Worm (Caenorhabditis elegans) whole organism, L1 larva: Measurements from ENCODE around the gene Y48C3A.5.

Experiments used
- C04F5.9 ChIP-seq: sonication (generic microtip); optimal IDR thresholded peaks from 2 replicates; lab custom pipeline; 2016; ENCODE audit warnings: missing genetic modification characterization, missing compliant biosample characterization
- ceh-8 ChIP-seq: fragments of 200-800 bp; sonication (Bioruptor generic); optimal IDR thresholded peaks from 2 replicates; lab custom pipeline; 2018; ENCODE audit warnings: mild to moderate bottlenecking, missing genetic modification characterization, moderate library complexity, missing compliant biosample characterization
- fos-1 ChIP-seq: fragments of 150-350 bp; optimal IDR thresholded peaks from 2 replicates; lab custom pipeline; 2014; ENCODE audit warnings: missing biosample characterization, missing genetic modification characterization
- nhr-237 ChIP-seq: fragments of 150-350 bp; optimal IDR thresholded peaks from 2 replicates; lab custom pipeline; 2014; ENCODE audit warnings: missing biosample characterization, missing genetic modification characterization
- nhr-28 ChIP-seq: fragments of 150-350 bp; optimal IDR thresholded peaks from 2 replicates; lab custom pipeline; 2014; ENCODE audit warnings: missing biosample characterization, missing genetic modification characterization
- sox-4 ChIP-seq: sonication (generic microtip); optimal IDR thresholded peaks from 2 replicates; lab custom pipeline; 2016; ENCODE audit warnings: missing genetic modification characterization, missing compliant biosample characterization
- zag-1 ChIP-seq: fragments of 150-350 bp; optimal IDR thresholded peaks from 2 replicates; lab custom pipeline; 2014; ENCODE audit warnings: missing biosample characterization, missing genetic modification characterization

DNA sequence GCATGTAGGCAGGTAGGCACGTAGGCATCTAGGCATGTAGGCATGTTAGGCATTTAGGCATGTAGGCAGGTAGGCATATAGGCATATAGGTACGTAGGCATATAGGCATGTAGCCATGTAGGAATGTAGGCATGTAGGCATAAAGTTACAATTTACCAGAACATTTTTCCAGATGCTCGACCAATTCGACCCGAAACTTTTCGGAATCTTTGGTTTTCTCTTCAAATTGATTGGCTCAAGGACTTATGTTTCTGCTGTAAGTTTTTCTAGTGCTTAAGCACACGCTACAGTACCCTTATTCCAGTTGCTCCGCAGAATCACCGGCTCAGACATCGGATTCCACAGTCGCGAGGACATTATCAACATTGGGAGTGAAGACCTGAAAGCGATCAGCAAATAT lies 39.4 kb downstream of the Y48C3A.5 start:
- TF ChIP-seq nhr-28 (no peak), sox-4 (tag; lab: Kevin White, UChicago) (no peak), ceh-8 (no peak), C04F5.9 (tag; lab: Kevin White, UChicago) (no peak), zag-1 (tag; lab: Kevin White, UChicago) (no peak), nhr-237 (tag; lab: Kevin White, UChicago) (no peak), fos-1 (no peak)
